Worm (Caenorhabditis elegans) whole organism, midembryonic: Measurements from ENCODE around the gene Y32F6B.9.

Source experiments
- T22C8.4 ChIP-seq: fragments of 200-800 bp; sonication (Bioruptor generic); IDR thresholded peaks from 2 replicates; pipeline ENCODE4 v1.3.6; 2022; ENCODE audit warnings: missing genetic modification characterization, missing compliant biosample characterization
- cog-1 ChIP-seq: sonication (generic microtip); optimal IDR thresholded peaks from 2 replicates; lab custom pipeline; 2016; ENCODE audit warnings: missing genetic modification characterization, missing compliant biosample characterization
- klf-2 ChIP-seq: fragments of 200-800 bp; sonication (Bioruptor generic); conservative IDR thresholded peaks from 2 replicates; pipeline ENCODE4 v1.3.6; 2022; ENCODE audit warnings: missing genetic modification reagents, missing genetic modification characterization, missing compliant biosample characterization
- ref-1 ChIP-seq: fragments of 200-800 bp; sonication (Bioruptor generic); conservative IDR thresholded peaks from 2 replicates; pipeline ENCODE4 v1.3.6; 2022; ENCODE audit warnings: missing genetic modification reagents, missing genetic modification characterization, missing compliant biosample characterization
- tab-1 ChIP-seq: fragments of 200-800 bp; sonication (Bioruptor generic); IDR thresholded peaks from 2 replicates; pipeline ENCODE4 v1.3.6; 2022; ENCODE audit warnings: missing genetic modification characterization, missing compliant biosample characterization
- ztf-23 ChIP-seq: fragments of 200-800 bp; sonication (Bioruptor generic); IDR thresholded peaks from 2 replicates; pipeline ENCODE4 v1.3.6; 2022; ENCODE audit warnings: missing genetic modification reagents, missing genetic modification characterization, missing compliant biosample characterization
- ztf-29 ChIP-seq: fragments of 200-800 bp; sonication (Bioruptor generic); IDR thresholded peaks from 2 replicates; pipeline ENCODE4 v1.3.6; 2022; ENCODE audit warnings: missing genetic modification reagents, missing genetic modification characterization, missing compliant biosample characterization

- TF ChIP-seq tab-1 (GFP tag; lab: Robert Waterston, UW) = no peak
- TF ChIP-seq ztf-23 (GFP tag; lab: Robert Waterston, UW) = no peak
- TF ChIP-seq ref-1 (GFP tag; lab: Robert Waterston, UW) = no peak
- no peak for TF ChIP-seq klf-2
- TF ChIP-seq cog-1 (tag; lab: Kevin White, UChicago) = no peak
- no peak for TF ChIP-seq ztf-29
- no peak for TF ChIP-seq T22C8.4
These were observed 5.5 kb downstream of the Y32F6B.9 start for ce11 chrV:10483995-10484394.
